Worm (Caenorhabditis elegans): ENCODE results near the gene C25A6.1.

- TF ChIP-seq pax-3 (tag; optimal IDR thresholded peaks at IDR 0.05) (no peak), sox-4 (tag; optimal IDR thresholded peaks at IDR 0.05) (no peak), sptf-1 (tag; optimal IDR thresholded peaks at IDR 0.05) (no peak)
Measured at ce11 chrV:5412808-5413405, 4.6 kb downstream of the C25A6.1 start, which contains the start of gene F08F3.10.
